Worm (Caenorhabditis elegans): ENCODE measurements around the gene col-121.
A peak's percentile ranks its signal among the peaks of the same experiment; 100 is the strongest.

col-121 gene

ce11 chrIV:9386038-9386437 lies 10.0 kb downstream of the col-121 start, which contains the start of gene daf-15 (continued):
- TF ChIP-seq zag-1 (tag; optimal IDR thresholded peaks at IDR 0.05), result no peak
- peak; percentile 64 for TF ChIP-seq crh-2 (tag; optimal IDR thresholded peaks at IDR 0.05)
- peak; percentile 93 for TF ChIP-seq unc-55 (GFP tag; optimal IDR thresholded peaks at IDR 0.05)
- no peak for TF ChIP-seq R02D3.7 (tag; optimal IDR thresholded peaks at IDR 0.05)
- TF ChIP-seq ama-1 (optimal IDR thresholded peaks at IDR 0.05), result no peak
- TF ChIP-seq nhr-21 (tag; optimal IDR thresholded peaks at IDR 0.05), result no peak
- no peak for TF ChIP-seq aly-2 (tag; optimal IDR thresholded peaks at IDR 0.05)
- peak; percentile 64 for TF ChIP-seq C34F6.9 (tag; optimal IDR thresholded peaks at IDR 0.05)
- no peak for TF ChIP-seq elt-1 (tag; optimal IDR thresholded peaks at IDR 0.05)
- no peak for TF ChIP-seq nhr-77 (tag; optimal IDR thresholded peaks at IDR 0.05)
- TF ChIP-seq mdl-1 (tag; optimal IDR thresholded peaks at IDR 0.05), result no peak
- no peak for TF ChIP-seq ceh-16 (tag; optimal IDR thresholded peaks at IDR 0.05)
- TF ChIP-seq nhr-129 (tag; optimal IDR thresholded peaks at IDR 0.05), result no peak
- no peak for TF ChIP-seq lin-11 (tag; optimal IDR thresholded peaks at IDR 0.05)

- no peak for TF ChIP-seq sma-9 (GFP tag; optimal IDR thresholded peaks at IDR 0.05)
- no peak for TF ChIP-seq sma-9 (tag; optimal IDR thresholded peaks at IDR 0.05)
- TF ChIP-seq gmeb-1 (tag; optimal IDR thresholded peaks at IDR 0.05), result no peak
- TF ChIP-seq lin-11 (tag; optimal IDR thresholded peaks at IDR 0.05), result no peak
- no peak for TF ChIP-seq fos-1 (tag; optimal IDR thresholded peaks at IDR 0.05)
Measured at ce11 chrIV:9384826-9385225, 11.2 kb downstream of the col-121 start, which contains the start of gene C10C5.7. Gene C10C5.7 (plus strand): TSS chrIV:9385126.

- no peak for TF ChIP-seq ama-1 (optimal IDR thresholded peaks at IDR 0.05)
Measured at ce11 chrIV:9381136-9381535, 14.9 kb downstream of the col-121 start, which contains the start of gene C10C5.5. Gene C10C5.5 (plus strand): TSS chrIV:9381436.

ce11 chrIV:9378272-9378671 lies 17.7 kb downstream of the col-121 start, which contains the start of gene C10C5.4:
Gene C10C5.4 (plus strand): TSS chrIV:9378552.
- TF ChIP-seq sma-3 (GFP tag; optimal IDR thresholded peaks at IDR 0.05), result no peak
- no peak for TF ChIP-seq skn-1 (tag; optimal IDR thresholded peaks at IDR 0.05)
- no peak for TF ChIP-seq nhr-21 (tag; optimal IDR thresholded peaks at IDR 0.05)
- TF ChIP-seq Y55F3AM.14 (GFP tag; optimal IDR thresholded peaks at IDR 0.05), result no peak
- no peak for TF ChIP-seq nhr-237 (tag; optimal IDR thresholded peaks at IDR 0.05)
- TF ChIP-seq peb-1 (tag; optimal IDR thresholded peaks at IDR 0.05), result no peak
- no peak for TF ChIP-seq aly-2 (tag; optimal IDR thresholded peaks at IDR 0.05)
- TF ChIP-seq crh-2 (tag; optimal IDR thresholded peaks at IDR 0.05), result no peak
- no peak for TF ChIP-seq elt-1 (tag; optimal IDR thresholded peaks at IDR 0.05)
- no peak for TF ChIP-seq mbf-1 (tag; optimal IDR thresholded peaks at IDR 0.05)
- no peak for TF ChIP-seq zag-1 (tag; optimal IDR thresholded peaks at IDR 0.05)
- no peak for TF ChIP-seq unc-62 (GFP tag; optimal IDR thresholded peaks at IDR 0.05)
- TF ChIP-seq ceh-16 (tag; optimal IDR thresholded peaks at IDR 0.05), result no peak

ce11 chrIV:9376550-9376949 lies 19.5 kb downstream of the col-121 start:
- TF ChIP-seq ztf-4 (tag; optimal IDR thresholded peaks at IDR 0.05) (no peak), nhr-25 (tag; optimal IDR thresholded peaks at IDR 0.05) (peak; percentile 64), nhr-21 (tag; optimal IDR thresholded peaks at IDR 0.05) (peak; percentile 34), dmd-4 (tag; optimal IDR thresholded peaks at IDR 0.05) (no peak), lin-13 (GFP tag; optimal IDR thresholded peaks at IDR 0.05) (no peak), F13H6.1 (tag; optimal IDR thresholded peaks at IDR 0.05) (no peak), nhr-6 (tag; optimal IDR thresholded peaks at IDR 0.05) (no peak), sma-9 (GFP tag; optimal IDR thresholded peaks at IDR 0.05) (peak; percentile 66), sma-9 (tag; optimal IDR thresholded peaks at IDR 0.05) (no peak), ceh-82 (tag; optimal IDR thresholded peaks at IDR 0.05) (no peak), nhr-10 (tag; optimal IDR thresholded peaks at IDR 0.05) (no peak), R02D3.7 (tag; optimal IDR thresholded peaks at IDR 0.05) (no peak), ceh-16 (tag; optimal IDR thresholded peaks at IDR 0.05) (no peak), lin-11 (tag; optimal IDR thresholded peaks at IDR 0.05) (no peak), unc-55 (GFP tag; optimal IDR thresholded peaks at IDR 0.05) (no peak), elt-3 (tag; optimal IDR thresholded peaks at IDR 0.05) (no peak), aly-2 (tag; optimal IDR thresholded peaks at IDR 0.05) (no peak), lsy-2 (tag; optimal IDR thresholded peaks at IDR 0.05) (no peak), blmp-1 (tag; optimal IDR thresholded peaks at IDR 0.05; ENCODE audit: insufficient read depth) (peak; percentile 6), mbf-1 (tag; optimal IDR thresholded peaks at IDR 0.05) (no peak)

Measured in whole organism, L2 larva.